Fruit fly (Drosophila melanogaster) whole organism, embryonic: ENCODE results near the gene SPoCk.
A peak's percentile ranks its signal among the peaks of the same experiment; 100 is the strongest.

Source experiments
- Bgb ChIP-seq: fragments of 200-800 bp; sonication (Bioruptor generic); IDR thresholded peaks from 2 replicates; pipeline ENCODE4 v1.3.6; 2022; ENCODE audit warnings: missing biosample characterization, missing genetic modification characterization; ENCODE audit not compliant: partially characterized antibody
- CG10274 ChIP-seq: fragments of 200-800 bp; sonication (Bioruptor generic); optimal IDR thresholded peaks from 3 replicates; lab custom pipeline; 2017; ENCODE audit warnings: missing biosample characterization, mild to moderate bottlenecking, missing genetic modification characterization
- CG11504 ChIP-seq: fragments of 200-800 bp; sonication (Bioruptor generic); optimal IDR thresholded peaks from 3 replicates; lab custom pipeline; 2019; ENCODE audit warnings: missing biosample characterization, mild to moderate bottlenecking, missing genetic modification characterization, moderate library complexity
- CG14050 ChIP-seq: fragments of 200-800 bp; sonication (Bioruptor generic); IDR thresholded peaks from 3 replicates; pipeline ENCODE4 v1.3.6; 2022; ENCODE audit warnings: missing biosample characterization, missing genetic modification characterization
- CG15073 ChIP-seq: fragments of 200-800 bp; sonication (Bioruptor generic); optimal IDR thresholded peaks from 2 replicates; lab custom pipeline; 2016; ENCODE audit warnings: missing biosample characterization, missing genetic modification characterization
- CG1529 ChIP-seq: fragments of 200-800 bp; sonication (Bioruptor generic); optimal IDR thresholded peaks from 3 replicates; lab custom pipeline; 2018; ENCODE audit warnings: missing biosample characterization, missing genetic modification characterization
- CG16863 ChIP-seq: fragments of 200-800 bp; sonication (Bioruptor generic); optimal IDR thresholded peaks from 3 replicates; lab custom pipeline; 2016; ENCODE audit warnings: missing biosample characterization, missing genetic modification characterization
- CG2120 ChIP-seq: fragments of 200-800 bp; sonication (Bioruptor generic); optimal IDR thresholded peaks from 3 replicates; lab custom pipeline; 2016; ENCODE audit warnings: missing biosample characterization, missing genetic modification characterization
- CG2875 ChIP-seq: fragments of 200-800 bp; sonication (Bioruptor generic); optimal IDR thresholded peaks from 2 replicates; lab custom pipeline; 2017; ENCODE audit warnings: missing biosample characterization, mild to moderate bottlenecking, missing genetic modification characterization, missing genetic modification reagents
- CG31388 ChIP-seq: fragments of 200-800 bp; sonication (Bioruptor generic); optimal IDR thresholded peaks from 2 replicates; lab custom pipeline; 2016; ENCODE audit warnings: missing biosample characterization, missing genetic modification characterization
- CG3163 ChIP-seq: fragments of 200-800 bp; sonication (Bioruptor generic); optimal IDR thresholded peaks from 3 replicates; lab custom pipeline; 2016; ENCODE audit warnings: missing biosample characterization, missing genetic modification characterization
- CG32767 ChIP-seq: fragments of 200-800 bp; sonication (Bioruptor generic); IDR thresholded peaks from 2 replicates; pipeline ENCODE4 v1.3.6; 2022; ENCODE audit warnings: missing biosample characterization, missing genetic modification characterization
- CG3847 ChIP-seq: fragments of 200-800 bp; sonication (Bioruptor generic); IDR thresholded peaks from 2 replicates; pipeline ENCODE4 v1.3.6; 2022; ENCODE audit warnings: missing biosample characterization, missing genetic modification characterization
- CG4617 ChIP-seq: fragments of 200-800 bp; sonication (Bioruptor generic); optimal IDR thresholded peaks from 3 replicates; lab custom pipeline; 2016; ENCODE audit warnings: missing biosample characterization, missing genetic modification characterization, borderline replicate concordance
- CG8089 ChIP-seq: fragments of 200-800 bp; sonication (Bioruptor generic); optimal IDR thresholded peaks from 3 replicates; lab custom pipeline; 2016; ENCODE audit warnings: missing biosample characterization, missing genetic modification characterization
- CG9797 ChIP-seq: fragments of 200-800 bp; sonication (Bioruptor generic); optimal IDR thresholded peaks from 3 replicates; lab custom pipeline; 2018; ENCODE audit warnings: missing biosample characterization, mild to moderate bottlenecking, missing genetic modification characterization
- Dip3 ChIP-seq: fragments of 200-800 bp; sonication (Bioruptor generic); optimal IDR thresholded peaks from 3 replicates; lab custom pipeline; 2016; ENCODE audit warnings: missing biosample characterization, missing genetic modification characterization
- E2f2 ChIP-seq: fragments of 200-800 bp; sonication (Bioruptor generic); IDR thresholded peaks from 2 replicates; pipeline ENCODE4 v1.3.6; 2022; ENCODE audit warnings: missing biosample characterization, missing genetic modification characterization
- ERR ChIP-seq: fragments of 200-800 bp; sonication (Bioruptor generic); optimal IDR thresholded peaks from 2 replicates; lab custom pipeline; 2016; ENCODE audit warnings: missing biosample characterization, missing genetic modification characterization
- Gsc ChIP-seq: fragments of 200-800 bp; sonication (Bioruptor generic); IDR thresholded peaks from 2 replicates; pipeline ENCODE4 v1.3.6; 2022; ENCODE audit warnings: missing biosample characterization, missing genetic modification characterization
- Gug ChIP-seq: fragments of 200-800 bp; sonication (Bioruptor generic); IDR thresholded peaks from 4 replicates; pipeline ENCODE4 v1.3.6; 2022; ENCODE audit warnings: missing biosample characterization, missing genetic modification characterization
- HHEX ChIP-seq: fragments of 200-800 bp; sonication (Bioruptor generic); optimal IDR thresholded peaks from 3 replicates; lab custom pipeline; 2017; ENCODE audit warnings: missing biosample characterization, mild to moderate bottlenecking, missing genetic modification characterization, missing genetic modification reagents
- Hr3 ChIP-seq: fragments of 200-800 bp; sonication (Bioruptor generic); optimal IDR thresholded peaks from 3 replicates; lab custom pipeline; 2016; ENCODE audit warnings: missing biosample characterization, missing genetic modification characterization
- Hsf ChIP-seq: fragments of 200-800 bp; sonication (Bioruptor generic); optimal IDR thresholded peaks from 3 replicates; lab custom pipeline; 2016; ENCODE audit warnings: missing biosample characterization, missing genetic modification characterization
- Max ChIP-seq: fragments of 200-800 bp; sonication (Bioruptor generic); optimal IDR thresholded peaks from 2 replicates; lab custom pipeline; 2016; ENCODE audit warnings: missing biosample characterization, mild to moderate bottlenecking, missing genetic modification characterization
- Meics ChIP-seq: fragments of 200-800 bp; sonication (Bioruptor generic); optimal IDR thresholded peaks from 2 replicates; lab custom pipeline; 2017; ENCODE audit warnings: missing biosample characterization, mild to moderate bottlenecking, missing genetic modification characterization
- NFAT ChIP-seq: fragments of 200-800 bp; sonication (Bioruptor generic); IDR thresholded peaks from 2 replicates; pipeline ENCODE4 v1.3.6; 2022; ENCODE audit warnings: missing biosample characterization, missing genetic modification characterization
- Rfx ChIP-seq: fragments of 200-800 bp; sonication (Bioruptor generic); IDR thresholded peaks from 2 replicates; pipeline ENCODE4 v1.3.6; 2022; ENCODE audit warnings: missing biosample characterization, missing genetic modification characterization
- Six4 ChIP-seq: fragments of 200-800 bp; sonication (Bioruptor generic); optimal IDR thresholded peaks from 2 replicates; lab custom pipeline; 2016; ENCODE audit warnings: missing biosample characterization, missing genetic modification characterization
- Sox100B ChIP-seq: fragments of 200-800 bp; sonication (Bioruptor generic); optimal IDR thresholded peaks from 3 replicates; lab custom pipeline; 2018; ENCODE audit warnings: missing biosample characterization, mild to moderate bottlenecking, missing genetic modification characterization
- Tbp ChIP-seq: fragments of >200 bp; optimal IDR thresholded peaks from 2 replicates; lab custom pipeline; 2018; ENCODE audit warnings: missing biosample characterization, missing genetic modification characterization
- YL-1 ChIP-seq: fragments of 200-800 bp; sonication (Bioruptor generic); optimal IDR thresholded peaks from 3 replicates; lab custom pipeline; 2017; ENCODE audit warnings: missing biosample characterization, mild to moderate bottlenecking, missing genetic modification characterization
- abd-A ChIP-seq: fragments of 200-800 bp; sonication (Bioruptor generic); optimal IDR thresholded peaks from 3 replicates; lab custom pipeline; 2019; ENCODE audit warnings: missing biosample characterization, mild to moderate bottlenecking, missing genetic modification characterization, moderate library complexity
- bbx ChIP-seq: fragments of 200-800 bp; sonication (Bioruptor generic); IDR thresholded peaks from 2 replicates; pipeline ENCODE4 v1.3.6; 2022; ENCODE audit warnings: missing biosample characterization, missing genetic modification characterization; ENCODE audit not compliant: partially characterized antibody
- cg ChIP-seq: fragments of 200-800 bp; sonication (Bioruptor generic); optimal IDR thresholded peaks from 3 replicates; lab custom pipeline; 2019; ENCODE audit warnings: missing biosample characterization, mild to moderate bottlenecking, missing genetic modification characterization, moderate library complexity
- croc ChIP-seq: fragments of 200-800 bp; sonication (Bioruptor generic); conservative IDR thresholded peaks from 3 replicates; pipeline ENCODE4 v1.3.6; 2022; ENCODE audit warnings: missing biosample characterization, missing genetic modification characterization
- da ChIP-seq: fragments of 200-800 bp; sonication (Bioruptor generic); optimal IDR thresholded peaks from 2 replicates; lab custom pipeline; 2016; ENCODE audit warnings: missing biosample characterization, missing genetic modification characterization
- disco-r ChIP-seq: fragments of 200-800 bp; sonication (Bioruptor generic); optimal IDR thresholded peaks from 2 replicates; lab custom pipeline; 2016; ENCODE audit warnings: missing biosample characterization, missing genetic modification characterization
- en ChIP-seq: fragments of 200-800 bp; sonication (Bioruptor generic); optimal IDR thresholded peaks from 2 replicates; lab custom pipeline; 2016; ENCODE audit warnings: missing biosample characterization, missing genetic modification characterization
- inv ChIP-seq: fragments of 200-800 bp; sonication (Bioruptor generic); IDR thresholded peaks from 2 replicates; pipeline ENCODE4 v1.3.6; 2022; ENCODE audit warnings: missing biosample characterization, missing genetic modification characterization; ENCODE audit not compliant: partially characterized antibody
- kah ChIP-seq: fragments of 200-800 bp; sonication (Bioruptor generic); optimal IDR thresholded peaks from 2 replicates; lab custom pipeline; 2018; ENCODE audit warnings: missing biosample characterization, mild to moderate bottlenecking, missing genetic modification characterization
- lab ChIP-seq: fragments of 200-800 bp; sonication (Bioruptor generic); optimal IDR thresholded peaks from 3 replicates; lab custom pipeline; 2017; ENCODE audit warnings: missing biosample characterization, missing genetic modification characterization, mild to moderate bottlenecking, moderate library complexity, missing genetic modification reagents
- mam ChIP-seq: fragments of 200-800 bp; sonication (Bioruptor generic); optimal IDR thresholded peaks from 3 replicates; lab custom pipeline; 2016; ENCODE audit warnings: missing biosample characterization, missing genetic modification characterization
- nerfin-1 ChIP-seq: fragments of 200-800 bp; sonication (Bioruptor generic); optimal IDR thresholded peaks from 3 replicates; lab custom pipeline; 2019; ENCODE audit warnings: missing biosample characterization, mild to moderate bottlenecking, missing genetic modification characterization, moderate library complexity
- nmo ChIP-seq: fragments of 200-800 bp; sonication (Bioruptor generic); optimal IDR thresholded peaks from 2 replicates; lab custom pipeline; 2018; ENCODE audit warnings: missing biosample characterization, mild to moderate bottlenecking, missing genetic modification characterization, moderate library complexity
- nom ChIP-seq: fragments of 200-800 bp; sonication (Bioruptor generic); optimal IDR thresholded peaks from 2 replicates; lab custom pipeline; 2017; ENCODE audit warnings: missing biosample characterization, missing genetic modification characterization, mild to moderate bottlenecking, moderate library complexity, missing genetic modification reagents
- pho ChIP-seq: fragments of 200-800 bp; sonication (Bioruptor generic); optimal IDR thresholded peaks from 2 replicates; lab custom pipeline; 2016; ENCODE audit warnings: missing biosample characterization, missing genetic modification characterization
- scrt ChIP-seq: fragments of 200-800 bp; sonication (Bioruptor generic); optimal IDR thresholded peaks from 2 replicates; lab custom pipeline; 2018; ENCODE audit warnings: missing biosample characterization, mild to moderate bottlenecking, missing genetic modification characterization, moderate library complexity
- tup ChIP-seq: fragments of 200-800 bp; sonication (Bioruptor generic); optimal IDR thresholded peaks from 2 replicates; lab custom pipeline; 2016; ENCODE audit warnings: missing biosample characterization, mild to moderate bottlenecking, missing genetic modification characterization, moderate library complexity
- unpg ChIP-seq: fragments of 200-800 bp; sonication (Bioruptor generic); optimal IDR thresholded peaks from 3 replicates; lab custom pipeline; 2018; ENCODE audit warnings: missing biosample characterization, mild to moderate bottlenecking, missing genetic modification characterization, moderate library complexity
- wek ChIP-seq: fragments of 200-800 bp; sonication (Bioruptor generic); optimal IDR thresholded peaks from 3 replicates; lab custom pipeline; 2018; ENCODE audit warnings: missing biosample characterization, mild to moderate bottlenecking, missing genetic modification characterization, moderate library complexity
- zen2 ChIP-seq: fragments of 200-800 bp; sonication (Bioruptor generic); IDR thresholded peaks from 3 replicates; pipeline ENCODE4 v1.3.6; 2022; ENCODE audit warnings: missing biosample characterization, missing genetic modification characterization; ENCODE audit not compliant: partially characterized antibody

SPoCk gene

DNA sequence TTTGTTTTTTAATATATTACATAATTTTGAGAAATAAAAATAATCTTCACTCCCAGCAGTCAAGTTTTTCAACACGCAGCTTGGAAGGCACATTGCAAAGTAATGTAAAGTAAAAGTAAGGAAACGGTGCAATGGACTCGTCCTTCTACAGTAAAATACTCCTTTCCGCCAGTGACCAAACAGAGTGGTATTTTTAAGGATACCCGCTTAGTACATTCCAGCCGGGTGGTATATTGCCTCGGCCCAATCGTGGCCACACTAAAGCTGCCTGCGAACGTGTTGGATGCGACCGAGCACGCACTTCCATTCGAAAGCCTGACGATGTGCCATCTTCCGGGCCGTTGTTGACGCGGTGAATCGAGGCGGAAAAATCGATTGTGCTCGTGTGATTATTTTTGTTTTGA, at the start of gene SPoCk (continued):
- TF ChIP-seq NFAT (GFP tag; lab: Robert Waterston, UW) (no peak), disco-r (GFP tag; lab: Kevin White, UChicago) (no peak), mam (GFP tag; lab: Kevin White, UChicago) (no peak), kah (GFP tag; lab: Kevin White, UChicago) (no peak), CG2875 (GFP tag; lab: Kevin White, UChicago) (no peak), bbx (GFP tag; lab: Robert Waterston, UW) (no peak), abd-A (tag; lab: Kevin White, UChicago) (peak; percentile 1), CG4617 (GFP tag; lab: Kevin White, UChicago) (no peak), da (GFP tag; lab: Kevin White, UChicago) (no peak), zen2 (GFP tag; lab: Robert Waterston, UW) (no peak), HHEX (no peak), E2f2 (no peak), CG11504 (tag; lab: Kevin White, UChicago) (peak; percentile 30), nerfin-1 (no peak), Dip3 (no peak), Hr3 (GFP tag; lab: Kevin White, UChicago) (no peak), Tbp (GFP tag; lab: Kevin White, UChicago) (no peak), CG3163 (no peak), CG3847 (no peak), CG14050 (GFP tag; lab: Robert Waterston, UW) (no peak), ERR (GFP tag; lab: Kevin White, UChicago) (no peak), CG1529 (no peak), Meics (GFP tag; lab: Kevin White, UChicago) (no peak), CG16863 (no peak), CG32767 (GFP tag; lab: Robert Waterston, UW) (no peak), tup (GFP tag; lab: Kevin White, UChicago) (no peak), Rfx (GFP tag; lab: Robert Waterston, UW) (no peak), nom (GFP tag; lab: Kevin White, UChicago) (peak; percentile 57), CG2120 (GFP tag; lab: Kevin White, UChicago) (no peak), wek (GFP tag; lab: Kevin White, UChicago) (no peak), unpg (GFP tag; lab: Kevin White, UChicago) (no peak), Gug (GFP tag; lab: Robert Waterston, UW) (no peak), lab (GFP tag; lab: Kevin White, UChicago) (no peak), pho (GFP tag; lab: Kevin White, UChicago) (no peak), CG15073 (no peak), CG10274 (GFP tag; lab: Kevin White, UChicago) (no peak), scrt (GFP tag; lab: Kevin White, UChicago) (peak; percentile 20), Bgb (GFP tag; lab: Robert Waterston, UW) (peak; percentile 36; the same call in 1 of the 2 replicates), YL-1 (no peak), CG9797 (GFP tag; lab: Kevin White, UChicago) (peak; percentile 60), nmo (GFP tag; lab: Kevin White, UChicago) (no peak), Gsc (GFP tag; lab: Robert Waterston, UW) (no peak), Six4 (GFP tag; lab: Kevin White, UChicago) (no peak), Hsf (GFP tag; lab: Kevin White, UChicago) (no peak), en (GFP tag; lab: Kevin White, UChicago) (no peak), cg (GFP tag; lab: Kevin White, UChicago) (no peak), inv (GFP tag; lab: Robert Waterston, UW) (no peak), Sox100B (GFP tag; lab: Kevin White, UChicago) (no peak), croc (no peak), CG8089 (GFP tag; lab: Kevin White, UChicago) (no peak), Max (GFP tag; lab: Kevin White, UChicago) (no peak), CG31388 (GFP tag; lab: Kevin White, UChicago) (no peak)
